Fruit fly (Drosophila melanogaster): Measurements from ENCODE around the gene pzg.

DNA sequence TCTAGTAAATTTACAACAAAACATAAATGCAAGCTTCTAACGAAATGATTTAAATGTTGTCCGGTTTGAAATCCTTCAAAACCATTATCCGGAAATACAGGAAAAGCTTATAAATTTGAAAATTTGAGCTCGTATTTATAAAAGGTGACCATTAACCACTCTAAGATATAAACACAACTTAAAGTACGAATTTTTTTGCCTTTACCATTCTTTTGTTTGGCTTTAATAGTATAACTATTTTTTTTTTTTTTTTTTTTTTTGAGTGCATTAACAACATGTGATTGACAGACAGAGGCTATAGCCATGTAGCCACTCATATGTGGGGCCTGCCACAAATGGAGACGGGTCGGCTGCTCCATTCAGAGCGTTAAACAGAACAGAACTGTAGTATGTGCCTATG lies 42.5 kb upstream of the pzg start:
- TF ChIP-seq CG17385 (GFP tag; optimal IDR thresholded peaks at IDR 0.05), result no peak
- no peak for TF ChIP-seq CG12391 (tag; optimal IDR thresholded peaks at IDR 0.05)
- no peak for TF ChIP-seq pan (optimal IDR thresholded peaks at IDR 0.05)
- TF ChIP-seq pan (GFP tag; optimal IDR thresholded peaks at IDR 0.05 in 1 of 2, IDR thresholded peaks at IDR 0.05 in 1 of 2), result no peak
- no peak for TF ChIP-seq CG12299 (tag; optimal IDR thresholded peaks at IDR 0.05)
- 0 out of 2 replicates have a peak, but pooled peaks have one; percentile 23 for TF ChIP-seq Drgx (GFP tag; IDR thresholded peaks at IDR 0.05)
- no peak for TF ChIP-seq gsb-n (tag; optimal IDR thresholded peaks at IDR 0.05)
- no peak for TF ChIP-seq btn (GFP tag; optimal IDR thresholded peaks at IDR 0.05)

All from whole organism, embryonic.